Worm (Caenorhabditis elegans): ENCODE data around the gene C05G5.2.

ce11 chrX:14773238-14773637 is 26.1 kb downstream of the C05G5.2 start, which contains the start of gene unc-3:
- TF ChIP-seq ztf-23 (GFP tag; IDR thresholded peaks at IDR 0.05) = no peak
- no peak for TF ChIP-seq klf-2 (GFP tag; conservative IDR thresholded peaks at IDR 0.05)
- TF ChIP-seq flt-1 (GFP tag; IDR thresholded peaks at IDR 0.05) = no peak
- TF ChIP-seq ref-1 (GFP tag; conservative IDR thresholded peaks at IDR 0.05) = no peak
- TF ChIP-seq T22C8.4 (GFP tag; IDR thresholded peaks at IDR 0.05) = no peak
